Fruit fly (Drosophila melanogaster) whole organism, adult: Measurements from ENCODE around the gene CG31776.

Experiments used
- CG12768 ChIP-seq: fragments of 200-800 bp; sonication (Bioruptor generic); optimal IDR thresholded peaks from 2 replicates; lab custom pipeline; 2017; ENCODE audit warnings: missing biosample characterization, missing genetic modification characterization, mild to moderate bottlenecking, moderate library complexity, missing genetic modification reagents
- Mnt ChIP-seq: fragments of 200-800 bp; sonication (Bioruptor generic); optimal IDR thresholded peaks from 2 replicates; lab custom pipeline; 2016; ENCODE audit warnings: missing biosample characterization, mild to moderate bottlenecking, missing genetic modification characterization
- ovo ChIP-seq: fragments of 200-800 bp; sonication (Bioruptor generic); optimal IDR thresholded peaks from 2 replicates; lab custom pipeline; 2016; ENCODE audit warnings: missing biosample characterization, missing genetic modification characterization
- pad ChIP-seq: fragments of 200-800 bp; sonication (Bioruptor generic); optimal IDR thresholded peaks from 3 replicates; lab custom pipeline; 2017; ENCODE audit warnings: missing biosample characterization, missing genetic modification characterization, mild to moderate bottlenecking, moderate library complexity, missing genetic modification reagents

DNA sequence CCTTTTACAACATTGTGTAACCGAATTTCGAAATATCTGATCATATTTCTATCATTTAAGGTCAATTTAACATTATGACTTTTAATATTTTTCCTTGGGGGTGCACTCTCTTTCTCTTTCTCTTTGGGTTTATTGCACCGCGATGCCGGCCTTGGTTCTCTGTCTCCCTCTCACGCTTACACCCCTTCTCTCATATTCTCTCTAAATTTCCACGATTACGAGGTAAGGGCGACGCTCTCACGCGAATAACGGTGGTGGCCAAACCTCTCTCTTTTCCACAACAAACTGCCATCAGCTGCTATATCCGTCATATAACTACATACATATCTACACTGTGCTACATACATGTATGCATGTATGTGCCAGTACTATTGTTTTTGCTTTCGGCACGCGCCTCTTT is 44.0 kb upstream of the CG31776 start:
- TF ChIP-seq CG12768 (no peak), ovo (GFP tag; lab: Kevin White, UChicago) (no peak), Mnt (GFP tag; lab: Kevin White, UChicago) (no peak), pad (GFP tag; lab: Kevin White, UChicago) (no peak)
